Worm (Caenorhabditis elegans): ENCODE measurements around the gene str-209.

ce11 chrV:4934406-4934805, 14.3 kb upstream of the str-209 start, which contains the start of gene catp-2:
- TF ChIP-seq ama-1 (optimal IDR thresholded peaks at IDR 0.05) (no peak), ceh-28 (tag; optimal IDR thresholded peaks at IDR 0.05) (no peak), sdz-12 (GFP tag; optimal IDR thresholded peaks at IDR 0.05) (no peak), ceh-62 (tag; optimal IDR thresholded peaks at IDR 0.05) (no peak), lir-3 (tag; optimal IDR thresholded peaks at IDR 0.05) (no peak), nhr-11 (tag; optimal IDR thresholded peaks at IDR 0.05) (no peak), F10B5.3 (tag; optimal IDR thresholded peaks at IDR 0.05) (no peak), lin-39 (tag; optimal IDR thresholded peaks at IDR 0.05) (no peak), spr-1 (tag; optimal IDR thresholded peaks at IDR 0.05) (no peak), dpl-1 (GFP tag; optimal IDR thresholded peaks at IDR 0.05) (no peak), hif-1 (tag; optimal IDR thresholded peaks at IDR 0.05) (no peak), fkh-10 (GFP tag; optimal IDR thresholded peaks at IDR 0.05) (no peak), ctbp-1 (GFP tag; IDR thresholded peaks at IDR 0.05) (no peak)
